Worm (Caenorhabditis elegans): ENCODE results near the gene H06A10.1.

The H06A10.1 gene

ce11 chrX:13511796-13512195, 4.5 kb downstream of the H06A10.1 start (continued):
- TF ChIP-seq atf-7 (tag; optimal IDR thresholded peaks at IDR 0.05) (peak; percentile 52), him-1 (tag; optimal IDR thresholded peaks at IDR 0.05) (peak; percentile 92), nfyb-1 (GFP tag; IDR thresholded peaks at IDR 0.05) (peak; percentile 89), hmg-1.2 (GFP tag; IDR thresholded peaks at IDR 0.05) (peak; percentile 71), mxl-1 (tag; optimal IDR thresholded peaks at IDR 0.05) (peak; percentile 50), madf-6 (GFP tag; IDR thresholded peaks at IDR 0.05) (no peak), lsl-1 (GFP tag; optimal IDR thresholded peaks at IDR 0.05) (no peak), ets-4 (GFP tag; optimal IDR thresholded peaks at IDR 0.05) (no peak), B0035.1 (tag; optimal IDR thresholded peaks at IDR 0.05) (no peak), fkh-3 (tag; optimal IDR thresholded peaks at IDR 0.05) (peak; percentile 74), F39B2.1 (GFP tag; IDR thresholded peaks at IDR 0.05) (no peak), nhr-27 (tag; optimal IDR thresholded peaks at IDR 0.05) (no peak), zim-3 (tag; optimal IDR thresholded peaks at IDR 0.05) (peak; percentile 34), hlh-12 (tag; optimal IDR thresholded peaks at IDR 0.05) (peak; percentile 54), let-607 (tag; optimal IDR thresholded peaks at IDR 0.05) (peak in 1 of 2 experiments; percentile 30), lsy-27 (tag; optimal IDR thresholded peaks at IDR 0.05; ENCODE audit: borderline replicate concordance, insufficient read depth) (no peak), T26A5.8 (tag; optimal IDR thresholded peaks at IDR 0.05) (no peak), F33H1.4 (GFP tag; IDR thresholded peaks at IDR 0.05) (no peak), K12H6.12 (tag; optimal IDR thresholded peaks at IDR 0.05) (peak; percentile 27), ztf-3 (GFP tag; optimal IDR thresholded peaks at IDR 0.05) (no peak), chd-7 (tag; optimal IDR thresholded peaks at IDR 0.05) (peak; percentile 65), Y53F4B.3 (GFP tag; IDR thresholded peaks at IDR 0.05) (peak; percentile 65; the same call in 1 of the 2 replicates), F55B11.4 (tag; optimal IDR thresholded peaks at IDR 0.05; ENCODE audit: borderline replicate concordance, insufficient read depth) (no peak), tbx-9 (tag; optimal IDR thresholded peaks at IDR 0.05; ENCODE audit: borderline replicate concordance) (no peak), let-526 (GFP tag; IDR thresholded peaks at IDR 0.05) (no peak), Y95B8A.8 (GFP tag; IDR thresholded peaks at IDR 0.05) (peak; percentile 65; the same call in 1 of the 2 replicates), snpc-1.1 (tag; optimal IDR thresholded peaks at IDR 0.05; ENCODE audit: insufficient read depth) (peak; percentile 19), rcor-1 (GFP tag; IDR thresholded peaks at IDR 0.05) (peak; percentile 71), mcd-1 (GFP tag; IDR thresholded peaks at IDR 0.05) (peak; percentile 59), F22D6.2 (tag; optimal IDR thresholded peaks at IDR 0.05) (peak; percentile 4), pbrm-1 (GFP tag; IDR thresholded peaks at IDR 0.05) (peak; percentile 88), madf-3 (GFP tag; IDR thresholded peaks at IDR 0.05) (no peak), xnd-1 (tag; optimal IDR thresholded peaks at IDR 0.05) (no peak), lir-1 (GFP tag; conservative IDR thresholded peaks at IDR 0.05) (no peak), hrde-1 (tag; optimal IDR thresholded peaks at IDR 0.05; ENCODE audit: borderline replicate concordance) (peak; percentile 49), lin-54 (GFP tag; optimal IDR thresholded peaks at IDR 0.05) (peak; percentile 35), akir-1 (GFP tag; optimal IDR thresholded peaks at IDR 0.05) (no peak), nhr-179 (tag; optimal IDR thresholded peaks at IDR 0.05) (no peak), F52B5.7 (tag; optimal IDR thresholded peaks at IDR 0.05) (peak; percentile 9), nfya-1 (tag; optimal IDR thresholded peaks at IDR 0.05; ENCODE audit: borderline replicate concordance, insufficient read depth) (no peak), F37B4.10 (GFP tag; IDR thresholded peaks at IDR 0.05) (no peak), ekl-4 (GFP tag; IDR thresholded peaks at IDR 0.05) (no peak), repo-1 (tag; optimal IDR thresholded peaks at IDR 0.05) (peak; percentile 34), egl-44 (GFP tag; IDR thresholded peaks at IDR 0.05) (peak; percentile 78; the same call in 1 of the 2 replicates), T07F8.4 (tag; optimal IDR thresholded peaks at IDR 0.05) (peak; percentile 40), sea-2 (GFP tag; IDR thresholded peaks at IDR 0.05) (no peak), F10E7.11 (tag; optimal IDR thresholded peaks at IDR 0.05) (peak; percentile 35), D2030.7 (GFP tag; IDR thresholded peaks at IDR 0.05) (peak; percentile 77)
